Worm (Caenorhabditis elegans): ENCODE data around the gene srx-33.

ce11 chrV:7118796-7119195, at the start of gene srx-33:
- no peak for TF ChIP-seq dao-5 (tag; optimal IDR thresholded peaks at IDR 0.05)
- no peak for TF ChIP-seq him-1 (tag; optimal IDR thresholded peaks at IDR 0.05)
- no peak for TF ChIP-seq W03F9.2 (tag; optimal IDR thresholded peaks at IDR 0.05)

Data from whole organism, L4/young adult.